Fruit fly (Drosophila melanogaster): ENCODE measurements around the gene CG14321.

DNA sequence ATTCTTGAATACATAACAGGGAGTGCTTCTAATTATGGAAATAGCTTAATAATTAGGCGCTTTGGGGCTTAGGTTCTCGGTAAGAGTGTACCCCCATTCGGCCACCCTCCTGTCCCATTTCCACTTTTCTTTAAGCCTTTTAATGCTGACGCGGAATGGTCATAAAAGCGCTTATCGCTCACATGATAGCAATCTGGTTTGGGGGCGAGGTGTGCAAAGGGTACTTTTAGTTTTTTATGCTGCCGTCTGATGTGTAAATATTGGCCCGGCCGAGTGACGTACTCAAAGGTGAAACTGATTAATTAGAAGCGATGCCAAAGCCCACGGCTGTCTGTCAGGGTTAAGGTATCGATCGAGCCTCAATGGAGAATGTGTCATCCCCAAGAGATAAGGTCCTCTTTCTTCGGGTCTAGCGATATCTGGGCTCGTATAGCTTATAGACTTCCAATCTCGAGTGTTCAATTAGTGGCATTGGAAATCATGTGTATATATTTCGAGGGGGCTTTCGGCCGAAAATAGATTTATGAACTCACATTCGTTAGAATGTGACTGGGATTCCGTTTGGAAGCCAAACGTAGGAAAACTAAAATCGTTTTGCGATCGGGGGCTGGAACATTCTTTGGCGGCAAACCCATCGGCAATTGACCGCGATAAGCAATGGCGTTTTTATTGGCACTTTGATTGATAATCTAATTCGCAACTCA, 26.5 kb downstream of the CG14321 start:
- no peak for TF ChIP-seq CG8301 (tag; optimal IDR thresholded peaks at IDR 0.05)
- no peak for TF ChIP-seq CG34367 (tag; optimal IDR thresholded peaks at IDR 0.05)
- no peak for TF ChIP-seq CG14655 (GFP tag; optimal IDR thresholded peaks at IDR 0.05)
- no peak for TF ChIP-seq CG8159 (tag; optimal IDR thresholded peaks at IDR 0.05)
- TF ChIP-seq gl (tag; optimal IDR thresholded peaks at IDR 0.05) = no peak
- no peak for TF ChIP-seq Snoo (tag; optimal IDR thresholded peaks at IDR 0.05)
- TF ChIP-seq Pif1B (GFP tag; optimal IDR thresholded peaks at IDR 0.05) = no peak
- no peak for TF ChIP-seq CG9948 (tag; optimal IDR thresholded peaks at IDR 0.05)
- no peak for TF ChIP-seq rn (GFP tag; IDR thresholded peaks at IDR 0.05)
- no peak for TF ChIP-seq D1 (tag; optimal IDR thresholded peaks at IDR 0.05)
- TF ChIP-seq EcR (GFP tag; optimal IDR thresholded peaks at IDR 0.05) = no peak
